Fruit fly (Drosophila melanogaster): ENCODE data around the gene CG6149.

CG6149 gene

dm6 chr3L:11406535-11407201 is 28.6 kb downstream of the CG6149 start:
- TF ChIP-seq net (GFP tag; optimal IDR thresholded peaks at IDR 0.05) = no peak
- no peak for TF ChIP-seq OdsH (GFP tag; optimal IDR thresholded peaks at IDR 0.05)
- peak; percentile 32 for TF ChIP-seq Eip78C (GFP tag)
- peak; percentile 39 for TF ChIP-seq CG1621 (tag; optimal IDR thresholded peaks at IDR 0.05)
- no peak for TF ChIP-seq CG4318 (GFP tag; optimal IDR thresholded peaks at IDR 0.05)
- TF ChIP-seq CG3919 (GFP tag; optimal IDR thresholded peaks at IDR 0.05) = no peak
- no peak for TF ChIP-seq Hr4 (GFP tag; optimal IDR thresholded peaks at IDR 0.05)
- peak; percentile 17 for TF ChIP-seq CG6854 (GFP tag; optimal IDR thresholded peaks at IDR 0.05)
- TF ChIP-seq Blimp-1 (GFP tag; optimal IDR thresholded peaks at IDR 0.05) = peak; percentile 54
- TF ChIP-seq dsx (GFP tag; optimal IDR thresholded peaks at IDR 0.05; ENCODE audit: poor library complexity, severe bottlenecking) = peak; percentile 8

DNA sequence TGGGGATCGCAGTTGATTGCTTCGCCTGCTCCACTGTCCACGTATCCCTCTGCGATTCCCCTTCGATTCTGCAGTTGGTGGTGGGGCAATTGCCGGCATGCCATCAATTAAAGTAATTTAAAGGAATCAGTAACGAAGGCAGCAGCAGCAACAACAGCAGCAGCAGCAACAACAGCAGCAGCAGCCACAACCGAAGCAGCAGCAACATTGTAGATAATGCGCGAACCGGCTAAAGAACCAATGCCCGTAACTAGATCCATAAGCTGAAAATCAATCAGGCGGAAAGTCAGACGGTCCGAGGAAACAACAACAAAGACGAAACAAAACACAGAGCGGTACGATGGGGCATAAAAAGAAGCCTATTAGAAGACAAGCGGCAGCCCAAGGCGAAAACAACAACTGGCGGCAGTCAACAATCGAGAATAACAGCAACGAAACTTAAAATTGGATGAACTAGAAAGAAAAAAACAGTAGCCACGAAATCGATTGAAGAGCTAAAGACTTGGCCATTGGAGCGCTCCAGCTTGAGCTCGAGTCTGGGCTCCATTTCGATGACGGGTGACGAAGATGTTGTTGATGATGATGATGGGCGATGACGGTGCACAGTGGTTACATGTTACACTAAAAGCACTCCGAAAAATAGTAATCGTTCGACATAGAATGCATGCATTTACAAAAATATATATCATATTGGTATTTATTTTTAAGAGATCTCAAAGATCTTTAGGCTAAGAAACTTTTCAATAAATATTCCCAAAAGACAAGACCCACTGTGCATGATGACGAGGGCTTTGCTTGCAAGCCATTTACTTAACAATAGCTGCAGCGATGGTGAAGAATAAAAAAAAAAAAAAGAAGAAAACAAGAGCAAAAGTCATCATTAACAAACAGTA is 29.7 kb downstream of the CG6149 start:
- peak; percentile 95 for TF ChIP-seq OdsH (GFP tag; optimal IDR thresholded peaks at IDR 0.05)
- peak; percentile 97 for TF ChIP-seq Sox14 (GFP tag; optimal IDR thresholded peaks at IDR 0.05)
- peak; percentile 52 for TF ChIP-seq fkh (GFP tag; optimal IDR thresholded peaks at IDR 0.05)
- TF ChIP-seq CG6163 (GFP tag; IDR thresholded peaks at IDR 0.05) = peak; percentile 97
- peak; percentile 92 for TF ChIP-seq CG7368 (GFP tag; optimal IDR thresholded peaks at IDR 0.05)
- TF ChIP-seq esn (GFP tag; optimal IDR thresholded peaks at IDR 0.05) = peak; percentile 95
- peak; percentile 96 for TF ChIP-seq CG8319 (GFP tag; optimal IDR thresholded peaks at IDR 0.05)
- peak; percentile 92 for TF ChIP-seq CG6808 (GFP tag; optimal IDR thresholded peaks at IDR 0.05)
- peak; percentile 82 for TF ChIP-seq CG6276 (GFP tag; optimal IDR thresholded peaks at IDR 0.05)
- TF ChIP-seq CG8119 (GFP tag; IDR thresholded peaks at IDR 0.05) = peak; percentile 93
- TF ChIP-seq CG6854 (GFP tag; optimal IDR thresholded peaks at IDR 0.05) = peak; percentile 81
- peak; percentile 96 for TF ChIP-seq achi (GFP tag; optimal IDR thresholded peaks at IDR 0.05)
- TF ChIP-seq topi (GFP tag; optimal IDR thresholded peaks at IDR 0.05) = peak; percentile 89
- TF ChIP-seq eg (GFP tag; IDR thresholded peaks at IDR 0.05) = peak; percentile 93
- TF ChIP-seq Smox (GFP tag; optimal IDR thresholded peaks at IDR 0.05) = peak; percentile 95
- peak; percentile 97 for TF ChIP-seq CG34406 (GFP tag; optimal IDR thresholded peaks at IDR 0.05)
- TF ChIP-seq CG11294 (GFP tag; IDR thresholded peaks at IDR 0.05) = peak; percentile 80
- peak; percentile 90 for TF ChIP-seq Sox15 (GFP tag; optimal IDR thresholded peaks at IDR 0.05)
- TF ChIP-seq vri (GFP tag; optimal IDR thresholded peaks at IDR 0.05) = peak; percentile 94
- peak; percentile 96 for TF ChIP-seq Sox102F (GFP tag; optimal IDR thresholded peaks at IDR 0.05)
- TF ChIP-seq CG4318 (GFP tag; optimal IDR thresholded peaks at IDR 0.05) = peak; percentile 87
- peak; percentile 91 for TF ChIP-seq CG10669 (GFP tag; optimal IDR thresholded peaks at IDR 0.05)
- peak; percentile 93 for TF ChIP-seq CG15336 (GFP tag; IDR thresholded peaks at IDR 0.05)
- peak; percentile 91 for TF ChIP-seq Hr4 (GFP tag; optimal IDR thresholded peaks at IDR 0.05)
- TF ChIP-seq CG32006 (GFP tag; optimal IDR thresholded peaks at IDR 0.05) = peak; percentile 90
- peak; percentile 95 for TF ChIP-seq CG3032 (tag; optimal IDR thresholded peaks at IDR 0.05)
- peak; percentile 73 for TF ChIP-seq dac (GFP tag; optimal IDR thresholded peaks at IDR 0.05)
- TF ChIP-seq pdm3 (GFP tag; optimal IDR thresholded peaks at IDR 0.05) = peak; percentile 96
- peak; percentile 94 for TF ChIP-seq CG3919 (GFP tag; optimal IDR thresholded peaks at IDR 0.05)
- peak; percentile 96 for TF ChIP-seq acj6 (GFP tag; optimal IDR thresholded peaks at IDR 0.05)
- TF ChIP-seq Lpt (GFP tag; optimal IDR thresholded peaks at IDR 0.05) = peak; percentile 82
- TF ChIP-seq ss (GFP tag; optimal IDR thresholded peaks at IDR 0.05) = peak; percentile 87 to 92
- TF ChIP-seq Hr38 (GFP tag; optimal IDR thresholded peaks at IDR 0.05) = no peak
- TF ChIP-seq CG10631 (GFP tag; optimal IDR thresholded peaks at IDR 0.05) = peak; percentile 96
- peak; percentile 93 for TF ChIP-seq CG31627 (GFP tag; optimal IDR thresholded peaks at IDR 0.05)
- peak; percentile 95 for TF ChIP-seq spab (GFP tag; optimal IDR thresholded peaks at IDR 0.05)
- TF ChIP-seq Met (GFP tag; optimal IDR thresholded peaks at IDR 0.05) = peak; percentile 96
- peak; percentile 89 for TF ChIP-seq CG11762 (GFP tag; optimal IDR thresholded peaks at IDR 0.05; ENCODE audit: insufficient read depth)
- peak; percentile 84 for TF ChIP-seq Gug (GFP tag; IDR thresholded peaks at IDR 0.05)
- peak; percentile 80 for TF ChIP-seq CG16779 (tag; optimal IDR thresholded peaks at IDR 0.05)
- TF ChIP-seq cyc (GFP tag; optimal IDR thresholded peaks at IDR 0.05) = peak; percentile 81

Data from whole organism, prepupa.